Worm (Caenorhabditis elegans) whole organism, L4 larva: ENCODE measurements around the gene acs-9.

Source experiments
- attf-4 ChIP-seq: sonication (generic microtip); optimal IDR thresholded peaks from 3 replicates; lab custom pipeline; 2017; ENCODE audit warnings: missing biosample characterization, missing genetic modification characterization
- duxl-1 ChIP-seq: sonication (generic microtip); optimal IDR thresholded peaks from 2 replicates; lab custom pipeline; 2016; ENCODE audit warnings: mild to moderate bottlenecking, missing genetic modification characterization, moderate library complexity, missing compliant biosample characterization; ENCODE audit not compliant: poor library complexity
- nhr-10 ChIP-seq: fragments of 150-350 bp; optimal IDR thresholded peaks from 2 replicates; lab custom pipeline; 2014; ENCODE audit warnings: missing biosample characterization, missing genetic modification characterization
- nhr-28 ChIP-seq: fragments of 150-350 bp; optimal IDR thresholded peaks from 2 replicates; lab custom pipeline; 2014; ENCODE audit warnings: missing biosample characterization, missing genetic modification characterization
- skn-1 ChIP-seq: fragments of 150-350 bp; optimal IDR thresholded peaks from 2 replicates; lab custom pipeline; 2014; ENCODE audit warnings: missing biosample characterization, missing genetic modification characterization
- snpc-1.2 ChIP-seq: fragments of 200-800 bp; sonication (Bioruptor generic); IDR thresholded peaks from 2 replicates; pipeline ENCODE4 v1.3.6; 2022; ENCODE audit warnings: missing genetic modification reagents, missing genetic modification characterization, missing compliant biosample characterization
- spr-3 ChIP-seq: fragments of 200-800 bp; sonication (Bioruptor generic); optimal IDR thresholded peaks from 2 replicates; lab custom pipeline; 2018; ENCODE audit warnings: mild to moderate bottlenecking, missing genetic modification characterization, missing compliant biosample characterization
- ztf-11 ChIP-seq: fragments of 150-350 bp; optimal IDR thresholded peaks from 2 replicates; lab custom pipeline; 2014; ENCODE audit warnings: missing biosample characterization, missing genetic modification characterization

- TF ChIP-seq nhr-28 (tag; lab: Kevin White, UChicago) (peak; percentile 99), spr-3 (GFP tag; lab: Kevin White, UChicago) (peak; percentile 74), ztf-11 (tag; lab: Kevin White, UChicago) (no peak), nhr-10 (tag; lab: Kevin White, UChicago) (peak; percentile 85), snpc-1.2 (GFP tag; lab: Robert Waterston, UW) (no peak), attf-4 (tag; lab: Kevin White, UChicago) (peak; percentile 52), skn-1 (peak; percentile 45), duxl-1 (tag; lab: Kevin White, UChicago) (peak; percentile 84)
These were observed 49.4 kb upstream of the acs-9 start for ce11 chrX:16929560-16930332.
